Fruit fly (Drosophila melanogaster) whole organism, embryonic: ENCODE data around the gene AP-1-2beta.

Experiments
- Ada2b ChIP-seq: fragments of 200-800 bp; sonication (Bioruptor generic); IDR thresholded peaks from 2 replicates; pipeline ENCODE4 v1.3.6; 2022; ENCODE audit warnings: missing biosample characterization, missing genetic modification characterization
- Atf6 ChIP-seq: fragments of 200-800 bp; sonication (Bioruptor generic); IDR thresholded peaks from 2 replicates; pipeline ENCODE4 v1.3.6; 2022; ENCODE audit warnings: missing biosample characterization, missing genetic modification characterization
- CG10321 ChIP-seq: fragments of 200-800 bp; sonication (Bioruptor generic); IDR thresholded peaks from 2 replicates; pipeline ENCODE4 v1.3.6; 2022; ENCODE audit warnings: missing biosample characterization, missing genetic modification characterization
- CG10543 ChIP-seq: fragments of 200-800 bp; sonication (Bioruptor generic); optimal IDR thresholded peaks from 3 replicates; lab custom pipeline; 2017; ENCODE audit warnings: missing biosample characterization, mild to moderate bottlenecking, missing genetic modification characterization, moderate library complexity
- CG10565 ChIP-seq: fragments of 200-800 bp; sonication (Bioruptor generic); optimal IDR thresholded peaks from 3 replicates; lab custom pipeline; 2016; ENCODE audit warnings: missing biosample characterization, mild to moderate bottlenecking, missing genetic modification characterization
- CG10959 ChIP-seq: fragments of 200-800 bp; sonication (Bioruptor generic); IDR thresholded peaks from 2 replicates; pipeline ENCODE4 v1.3.6; 2022; ENCODE audit warnings: missing biosample characterization, missing genetic modification characterization
- CG15479 ChIP-seq: fragments of 200-800 bp; sonication (Bioruptor generic); optimal IDR thresholded peaks from 3 replicates; lab custom pipeline; 2019; ENCODE audit warnings: missing biosample characterization, mild to moderate bottlenecking, missing genetic modification characterization, moderate library complexity
- CG1602 ChIP-seq: fragments of 200-800 bp; sonication (Bioruptor generic); optimal IDR thresholded peaks from 3 replicates; lab custom pipeline; 2016; ENCODE audit warnings: missing biosample characterization, missing genetic modification characterization
- CG17186 ChIP-seq: fragments of 200-800 bp; sonication (Bioruptor generic); optimal IDR thresholded peaks from 3 replicates; lab custom pipeline; 2017; ENCODE audit warnings: missing biosample characterization, missing genetic modification reagents, missing genetic modification characterization
- CG17385 ChIP-seq: fragments of 200-800 bp; sonication (Bioruptor generic); optimal IDR thresholded peaks from 3 replicates; lab custom pipeline; 2018; ENCODE audit warnings: missing biosample characterization, mild to moderate bottlenecking, missing genetic modification characterization
- CG2678 ChIP-seq: fragments of 200-800 bp; sonication (Bioruptor generic); optimal IDR thresholded peaks from 3 replicates; lab custom pipeline; 2019; ENCODE audit warnings: missing biosample characterization, mild to moderate bottlenecking, missing genetic modification characterization, moderate library complexity
- CG31388 ChIP-seq: fragments of 200-800 bp; sonication (Bioruptor generic); optimal IDR thresholded peaks from 2 replicates; lab custom pipeline; 2016; ENCODE audit warnings: missing biosample characterization, missing genetic modification characterization
- CG3281 ChIP-seq: fragments of 200-800 bp; sonication (Bioruptor generic); optimal IDR thresholded peaks from 3 replicates; lab custom pipeline; 2017; ENCODE audit warnings: missing biosample characterization, mild to moderate bottlenecking, missing genetic modification characterization
- CG34376 ChIP-seq: fragments of 200-800 bp; sonication (Bioruptor generic); optimal IDR thresholded peaks from 2 replicates; lab custom pipeline; 2018; ENCODE audit warnings: missing biosample characterization, mild to moderate bottlenecking, missing genetic modification characterization
- CG4282 ChIP-seq: fragments of 200-800 bp; sonication (Bioruptor generic); optimal IDR thresholded peaks from 2 replicates; lab custom pipeline; 2016; ENCODE audit warnings: missing biosample characterization, missing genetic modification characterization
- CG4707 ChIP-seq: fragments of 200-800 bp; sonication (Bioruptor generic); optimal IDR thresholded peaks from 2 replicates; lab custom pipeline; 2018; ENCODE audit warnings: missing biosample characterization, mild to moderate bottlenecking, missing genetic modification characterization, moderate library complexity
- CG4820 ChIP-seq: fragments of 200-800 bp; sonication (Bioruptor generic); optimal IDR thresholded peaks from 3 replicates; lab custom pipeline; 2016; ENCODE audit warnings: missing biosample characterization, missing genetic modification characterization
- CG5180 ChIP-seq: fragments of 200-800 bp; sonication (Bioruptor generic); optimal IDR thresholded peaks from 3 replicates; lab custom pipeline; 2017; ENCODE audit warnings: missing biosample characterization, missing genetic modification characterization, mild to moderate bottlenecking, moderate library complexity, missing genetic modification reagents
- CG6813 ChIP-seq: fragments of 200-800 bp; sonication (Bioruptor generic); optimal IDR thresholded peaks from 2 replicates; lab custom pipeline; 2017; ENCODE audit warnings: missing biosample characterization, missing genetic modification characterization, mild to moderate bottlenecking, moderate library complexity, missing genetic modification reagents
- CG7928 ChIP-seq: fragments of 200-800 bp; sonication (Bioruptor generic); optimal IDR thresholded peaks from 2 replicates; lab custom pipeline; 2017; ENCODE audit warnings: missing biosample characterization, mild to moderate bottlenecking, missing genetic modification characterization
- CG8359 ChIP-seq: fragments of 200-800 bp; sonication (Bioruptor generic); optimal IDR thresholded peaks from 2 replicates; lab custom pipeline; 2017; ENCODE audit warnings: missing biosample characterization, mild to moderate bottlenecking, missing genetic modification characterization, borderline replicate concordance
- Dad ChIP-seq: fragments of 200-800 bp; sonication (Bioruptor generic); optimal IDR thresholded peaks from 3 replicates; lab custom pipeline; 2016; ENCODE audit warnings: missing biosample characterization, missing genetic modification characterization
- H15 ChIP-seq: fragments of 200-800 bp; sonication (Bioruptor generic); IDR thresholded peaks from 3 replicates; pipeline ENCODE4 v1.3.6; 2022; ENCODE audit warnings: missing biosample characterization, missing genetic modification characterization
- HmgZ ChIP-seq: fragments of 200-800 bp; sonication (Bioruptor generic); optimal IDR thresholded peaks from 2 replicates; lab custom pipeline; 2018; ENCODE audit warnings: missing biosample characterization, mild to moderate bottlenecking, missing genetic modification characterization
- Lim3 ChIP-seq: fragments of 200-800 bp; sonication (Bioruptor generic); IDR thresholded peaks from 2 replicates; pipeline ENCODE4 v1.3.6; 2022; ENCODE audit warnings: missing biosample characterization, missing genetic modification characterization
- Ravus ChIP-seq: fragments of 200-800 bp; sonication (Bioruptor generic); IDR thresholded peaks from 2 replicates; pipeline ENCODE4 v1.3.6; 2022; ENCODE audit warnings: missing biosample characterization, missing genetic modification characterization
- Spps ChIP-seq: fragments of 200-800 bp; sonication (Bioruptor generic); optimal IDR thresholded peaks from 2 replicates; lab custom pipeline; 2018; ENCODE audit warnings: missing biosample characterization, mild to moderate bottlenecking, missing genetic modification characterization
- Stat92E ChIP-seq, 3 experiments: fragments of >200 bp in 2 of 3; fragments of 200-800 bp in 1 of 3; sonication (Bioruptor generic) in 1 of 3; optimal IDR thresholded peaks; 2 replicates each; lab custom pipeline; 2017 to 2019; ENCODE audit warnings: missing biosample characterization in 3 of 3, missing genetic modification characterization in 3 of 3, mild to moderate bottlenecking in 1 of 3, moderate library complexity in 1 of 3
- Trl ChIP-seq, 3 experiments: fragments of >200 bp in 2 of 3; fragments of 200-800 bp in 1 of 3; sonication (Bioruptor generic) in 1 of 3; optimal IDR thresholded peaks; 2 replicates in 1 of 3; 3 replicates in 2 of 3; lab custom pipeline; 2016 to 2017; ENCODE audit warnings: missing biosample characterization in 1 of 3, missing genetic modification characterization in 1 of 3
- al ChIP-seq: fragments of 200-800 bp; sonication (Bioruptor generic); IDR thresholded peaks from 2 replicates; pipeline ENCODE4 v1.3.6; 2022; ENCODE audit warnings: missing biosample characterization, missing genetic modification characterization
- amos ChIP-seq: fragments of 200-800 bp; sonication (Bioruptor generic); IDR thresholded peaks from 2 replicates; pipeline ENCODE4 v1.3.6; 2022; ENCODE audit warnings: missing biosample characterization, missing genetic modification characterization; ENCODE audit not compliant: partially characterized antibody
- cas ChIP-seq: fragments of 200-800 bp; sonication (Bioruptor generic); IDR thresholded peaks from 2 replicates; pipeline ENCODE4 v1.3.6; 2022; ENCODE audit warnings: missing biosample characterization, missing genetic modification characterization
- cwo ChIP-seq: fragments of 200-800 bp; sonication (Bioruptor generic); optimal IDR thresholded peaks from 3 replicates; lab custom pipeline; 2017; ENCODE audit warnings: missing biosample characterization, missing genetic modification characterization, mild to moderate bottlenecking, moderate library complexity, missing genetic modification reagents
- dmrt99B ChIP-seq: fragments of 200-800 bp; sonication (Bioruptor generic); optimal IDR thresholded peaks from 2 replicates; lab custom pipeline; 2018; ENCODE audit warnings: missing biosample characterization, mild to moderate bottlenecking, missing genetic modification characterization, moderate library complexity
- grn ChIP-seq: fragments of 200-800 bp; sonication (Bioruptor generic); optimal IDR thresholded peaks from 3 replicates; lab custom pipeline; 2017; ENCODE audit warnings: missing biosample characterization, missing genetic modification characterization
- ham ChIP-seq: fragments of 200-800 bp; sonication (Bioruptor generic); IDR thresholded peaks from 2 replicates; pipeline ENCODE4 v1.3.6; 2022; ENCODE audit warnings: missing biosample characterization, missing genetic modification characterization
- hbn ChIP-seq: fragments of 200-800 bp; sonication (Bioruptor generic); IDR thresholded peaks from 2 replicates; pipeline ENCODE4 v1.3.6; 2022; ENCODE audit warnings: missing biosample characterization, missing genetic modification characterization; ENCODE audit not compliant: partially characterized antibody
- kni ChIP-seq: fragments of 200-800 bp; sonication (Bioruptor generic); optimal IDR thresholded peaks from 3 replicates; lab custom pipeline; 2017; ENCODE audit warnings: mild to moderate bottlenecking, missing biosample characterization, missing genetic modification reagents, missing genetic modification characterization
- lab ChIP-seq: fragments of 200-800 bp; sonication (Bioruptor generic); optimal IDR thresholded peaks from 3 replicates; lab custom pipeline; 2017; ENCODE audit warnings: missing biosample characterization, missing genetic modification characterization, mild to moderate bottlenecking, moderate library complexity, missing genetic modification reagents
- lbe ChIP-seq: fragments of 200-800 bp; sonication (Bioruptor generic); optimal IDR thresholded peaks from 2 replicates; lab custom pipeline; 2016; ENCODE audit warnings: missing biosample characterization, mild to moderate bottlenecking, missing genetic modification characterization
- maf-S ChIP-seq: fragments of 200-800 bp; sonication (Bioruptor generic); optimal IDR thresholded peaks from 2 replicates; lab custom pipeline; 2016; ENCODE audit warnings: missing biosample characterization, missing genetic modification characterization
- otp ChIP-seq: fragments of 200-800 bp; sonication (Bioruptor generic); IDR thresholded peaks from 3 replicates; pipeline ENCODE4, ENCODE4 v1.3.6; 2022; ENCODE audit warnings: missing biosample characterization, missing genetic modification characterization
- pb ChIP-seq: fragments of 200-800 bp; sonication (Bioruptor generic); optimal IDR thresholded peaks from 3 replicates; lab custom pipeline; 2016; ENCODE audit warnings: missing biosample characterization, missing genetic modification characterization
- phol ChIP-seq: fragments of 200-800 bp; sonication (Bioruptor generic); optimal IDR thresholded peaks from 3 replicates; lab custom pipeline; 2018; ENCODE audit warnings: missing biosample characterization, mild to moderate bottlenecking, missing genetic modification characterization, moderate library complexity
- pnt ChIP-seq: fragments of 200-800 bp; sonication (Bioruptor generic); optimal IDR thresholded peaks from 3 replicates; lab custom pipeline; 2016; ENCODE audit warnings: missing biosample characterization, missing genetic modification characterization
- salm ChIP-seq: fragments of 200-800 bp; sonication (Bioruptor generic); optimal IDR thresholded peaks from 2 replicates; lab custom pipeline; 2018; ENCODE audit warnings: missing biosample characterization, mild to moderate bottlenecking, missing genetic modification characterization
- sens ChIP-seq: fragments of 200-800 bp; sonication (Bioruptor generic); peaks from one replicate; lab custom pipeline; 2016; ENCODE audit warnings: missing biosample characterization, missing genetic modification characterization
- tgo ChIP-seq: fragments of 200-800 bp; sonication (Bioruptor generic); IDR thresholded peaks from 3 replicates; pipeline ENCODE4 v1.3.6; 2022; ENCODE audit warnings: missing biosample characterization, missing genetic modification characterization

Gene AP-1-2beta

DNA sequence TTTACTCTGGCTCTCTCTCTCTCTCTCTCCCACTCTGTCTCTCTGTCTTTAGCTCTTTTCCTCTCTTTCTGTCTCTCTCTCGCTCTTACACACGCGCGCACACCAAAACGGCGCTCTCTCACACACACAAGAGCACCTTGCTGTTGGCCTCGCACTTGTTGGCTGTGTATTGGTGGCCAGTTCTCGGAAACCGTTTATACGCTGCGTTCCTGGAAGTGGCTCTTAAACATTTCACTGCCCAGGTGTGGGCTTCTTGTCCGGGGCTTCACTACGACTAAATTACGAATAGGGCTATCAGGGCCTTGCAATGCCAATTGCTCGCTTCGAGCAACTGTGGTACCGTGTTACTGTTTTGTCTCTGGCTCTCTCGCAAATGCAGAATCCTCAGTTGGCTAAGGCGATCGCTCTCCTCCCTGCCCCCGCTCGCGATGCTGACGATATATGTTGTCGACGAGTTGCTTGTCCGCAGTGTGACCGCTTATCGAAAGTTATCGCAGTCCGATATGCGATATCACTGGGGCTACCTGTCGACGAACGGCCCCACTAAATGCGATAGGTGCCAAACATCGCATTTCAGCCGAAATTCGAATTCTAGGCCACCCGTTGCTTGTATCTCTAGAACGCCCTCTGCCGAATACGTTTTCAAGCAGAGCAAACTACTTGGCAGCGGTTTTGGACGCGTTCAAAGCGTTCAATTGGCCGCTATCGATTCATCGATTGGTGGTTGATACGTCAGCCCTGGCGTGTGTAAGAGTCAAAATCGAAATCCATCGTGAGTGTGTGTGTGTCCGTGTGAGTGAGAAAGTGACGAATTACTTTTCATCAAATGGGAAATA, 47.5 kb upstream of the AP-1-2beta start, which contains the start of the genes dome and Ubqn (continued):
- TF ChIP-seq CG4282 (GFP tag; lab: Kevin White, UChicago), result no peak
- no peak for TF ChIP-seq CG3281 (GFP tag; lab: Kevin White, UChicago)
- no peak for TF ChIP-seq Ada2b (GFP tag; lab: Robert Waterston, UW)
- no peak for TF ChIP-seq grn
- no peak for TF ChIP-seq CG31388 (GFP tag; lab: Kevin White, UChicago)
- peak; percentile 94 for TF ChIP-seq CG7928 (GFP tag; lab: Kevin White, UChicago)
- no peak for TF ChIP-seq Spps (tag; lab: Kevin White, UChicago)
- TF ChIP-seq Lim3, result no peak
- TF ChIP-seq CG5180 (GFP tag; lab: Kevin White, UChicago), result peak; percentile 23
- no peak for TF ChIP-seq dmrt99B (tag; lab: Kevin White, UChicago)
- TF ChIP-seq lbe (GFP tag; lab: Kevin White, UChicago), result peak; percentile 20
- TF ChIP-seq CG1602 (GFP tag; lab: Kevin White, UChicago), result no peak
- no peak for TF ChIP-seq ham (GFP tag; lab: Robert Waterston, UW)
- TF ChIP-seq CG17385 (GFP tag; lab: Kevin White, UChicago), result peak; percentile 44
- no peak for TF ChIP-seq CG6813 (GFP tag; lab: Kevin White, UChicago)
- peak; percentile 84 for TF ChIP-seq CG34376 (GFP tag; lab: Kevin White, UChicago)
- peak; percentile 86 for TF ChIP-seq amos (GFP tag; lab: Robert Waterston, UW)
- no peak for TF ChIP-seq Dad (GFP tag; lab: Kevin White, UChicago)
- TF ChIP-seq Atf6, result no peak
- TF ChIP-seq tgo (GFP tag; lab: Robert Waterston, UW), result no peak
- no peak for TF ChIP-seq pnt (GFP tag; lab: Kevin White, UChicago)
- peak; percentile 77 for TF ChIP-seq CG10543 (GFP tag; lab: Kevin White, UChicago)
- TF ChIP-seq H15 (GFP tag; lab: Robert Waterston, UW), result no peak
- TF ChIP-seq HmgZ (tag; lab: Kevin White, UChicago), result peak; percentile 10
- peak; percentile 34 for TF ChIP-seq kni (GFP tag; lab: Kevin White, UChicago)
- peak in 2 of 3 experiments; percentile 41 to 100 for TF ChIP-seq Stat92E (GFP tag; optimal IDR thresholded peaks at IDR 0.05; lab: Kevin White, UChicago)
- TF ChIP-seq otp, result no peak
- peak; percentile 83 for TF ChIP-seq CG17186 (GFP tag; lab: Kevin White, UChicago)
- TF ChIP-seq CG4707 (GFP tag; lab: Kevin White, UChicago), result no peak
- peak; percentile 54 for TF ChIP-seq phol (tag; lab: Kevin White, UChicago)
- TF ChIP-seq CG8359, result no peak
- TF ChIP-seq maf-S (GFP tag; lab: Kevin White, UChicago), result no peak
- peak; percentile 72 for TF ChIP-seq sens (GFP tag; lab: Kevin White, UChicago)
- no peak for TF ChIP-seq cas (GFP tag; lab: Robert Waterston, UW)
- TF ChIP-seq Ravus (GFP tag; lab: Robert Waterston, UW), result no peak
- no peak for TF ChIP-seq pb (GFP tag; lab: Kevin White, UChicago)
- peak; percentile 98 for TF ChIP-seq Trl (optimal IDR thresholded peaks at IDR 0.05; lab: Kevin White, UChicago)
- TF ChIP-seq Trl (GFP tag; optimal IDR thresholded peaks at IDR 0.05; lab: Kevin White, UChicago), result peak; percentile 22
- TF ChIP-seq lab (GFP tag; lab: Kevin White, UChicago), result no peak
- no peak for TF ChIP-seq salm (tag; lab: Kevin White, UChicago)
- TF ChIP-seq CG10959 (GFP tag; lab: Robert Waterston, UW), result no peak
- no peak for TF ChIP-seq CG2678 (tag; lab: Kevin White, UChicago)
- TF ChIP-seq CG15479 (GFP tag; lab: Kevin White, UChicago), result no peak
- TF ChIP-seq al (GFP tag; lab: Robert Waterston, UW), result no peak
- peak; percentile 34 for TF ChIP-seq CG4820 (GFP tag; lab: Kevin White, UChicago)
- no peak for TF ChIP-seq CG10321 (GFP tag; lab: Robert Waterston, UW)
- TF ChIP-seq cwo, result no peak
- no peak for TF ChIP-seq CG10565 (GFP tag; lab: Kevin White, UChicago)
- peak; percentile 87 for TF ChIP-seq hbn (GFP tag; lab: Robert Waterston, UW)
